Fruit fly (Drosophila melanogaster): ENCODE measurements around the gene CG5024.

- no peak for TF ChIP-seq hbn (GFP tag; IDR thresholded peaks at IDR 0.05; ENCODE audit: partially characterized antibody)
- TF ChIP-seq CG7556 (GFP tag; optimal IDR thresholded peaks at IDR 0.05) = no peak
- TF ChIP-seq usp (GFP tag; optimal IDR thresholded peaks at IDR 0.05) = no peak
- TF ChIP-seq Oli (tag; optimal IDR thresholded peaks at IDR 0.05) = no peak
- no peak for TF ChIP-seq CG7928 (GFP tag; optimal IDR thresholded peaks at IDR 0.05)
- no peak for TF ChIP-seq shn (GFP tag; optimal IDR thresholded peaks at IDR 0.05)
- no peak for TF ChIP-seq CG11093 (GFP tag; IDR thresholded peaks at IDR 0.05)
- no peak for TF ChIP-seq CG34224 (GFP tag; IDR thresholded peaks at IDR 0.05; ENCODE audit: partially characterized antibody)
- TF ChIP-seq zfh1 (GFP tag; IDR thresholded peaks at IDR 0.05) = no peak
Observed at dm6 chr3R:25789355-25789754, 21.5 kb upstream of the CG5024 start, which contains the start of gene CG31380.

Measured in whole organism, embryonic.